Fruit fly (Drosophila melanogaster) whole organism, embryonic: ENCODE data around the gene Fcp3C.

ENCODE experiments used
- Adf1 ChIP-seq: fragments of 200-800 bp; sonication (Bioruptor generic); IDR thresholded peaks from 2 replicates; pipeline ENCODE4 v1.3.6; 2022; ENCODE audit warnings: missing biosample characterization, missing genetic modification characterization
- Asciz ChIP-seq: fragments of 200-800 bp; sonication (Bioruptor generic); optimal IDR thresholded peaks from 2 replicates; lab custom pipeline; 2017; ENCODE audit warnings: missing biosample characterization, mild to moderate bottlenecking, missing genetic modification characterization, missing genetic modification reagents
- CG1024 ChIP-seq: fragments of 200-800 bp; sonication (Bioruptor generic); IDR thresholded peaks from 2 replicates; pipeline ENCODE4 v1.3.6; 2022; ENCODE audit warnings: missing biosample characterization, missing genetic modification characterization
- CG10979 ChIP-seq: fragments of 200-800 bp; sonication (Bioruptor generic); optimal IDR thresholded peaks from 2 replicates; lab custom pipeline; 2018; ENCODE audit warnings: missing biosample characterization, mild to moderate bottlenecking, missing genetic modification characterization, moderate library complexity
- CG13424 ChIP-seq: fragments of 200-800 bp; sonication (Bioruptor generic); optimal IDR thresholded peaks from 2 replicates; lab custom pipeline; 2019; ENCODE audit warnings: missing biosample characterization, mild to moderate bottlenecking, missing genetic modification characterization, moderate library complexity
- CG14965 ChIP-seq: fragments of 200-800 bp; sonication (Bioruptor generic); optimal IDR thresholded peaks from 2 replicates; lab custom pipeline; 2016; ENCODE audit warnings: missing biosample characterization, missing genetic modification characterization, borderline replicate concordance
- CG1529 ChIP-seq: fragments of 200-800 bp; sonication (Bioruptor generic); optimal IDR thresholded peaks from 3 replicates; lab custom pipeline; 2018; ENCODE audit warnings: missing biosample characterization, missing genetic modification characterization
- CG1602 ChIP-seq: fragments of 200-800 bp; sonication (Bioruptor generic); optimal IDR thresholded peaks from 3 replicates; lab custom pipeline; 2016; ENCODE audit warnings: missing biosample characterization, missing genetic modification characterization
- CG1832 ChIP-seq: fragments of 200-800 bp; sonication (Bioruptor generic); optimal IDR thresholded peaks from 2 replicates; lab custom pipeline; 2017; ENCODE audit warnings: missing biosample characterization, mild to moderate bottlenecking, missing genetic modification characterization, inconsistent platforms
- CG30431 ChIP-seq: fragments of 200-800 bp; sonication (Bioruptor generic); optimal IDR thresholded peaks from 2 replicates; lab custom pipeline; 2017; ENCODE audit warnings: missing biosample characterization, missing genetic modification characterization
- CG31365 ChIP-seq: fragments of 200-800 bp; sonication (Bioruptor generic); optimal IDR thresholded peaks from 2 replicates; lab custom pipeline; 2018; ENCODE audit warnings: missing biosample characterization, mild to moderate bottlenecking, missing genetic modification characterization
- CG4360 ChIP-seq: fragments of 200-800 bp; sonication (Bioruptor generic); IDR thresholded peaks from 2 replicates; pipeline ENCODE4 v1.3.6; 2022; ENCODE audit warnings: missing biosample characterization, missing genetic modification characterization
- CG5245 ChIP-seq: fragments of 200-800 bp; sonication (Bioruptor generic); optimal IDR thresholded peaks from 3 replicates; lab custom pipeline; 2016; ENCODE audit warnings: missing biosample characterization, missing genetic modification characterization
- CG6765 ChIP-seq: fragments of 200-800 bp; sonication (Bioruptor generic); optimal IDR thresholded peaks from 3 replicates; lab custom pipeline; 2017; ENCODE audit warnings: missing biosample characterization, mild to moderate bottlenecking, missing genetic modification characterization
- CG7556 ChIP-seq: fragments of 200-800 bp; sonication (Bioruptor generic); optimal IDR thresholded peaks from 2 replicates; lab custom pipeline; 2017; ENCODE audit warnings: missing biosample characterization, mild to moderate bottlenecking, missing genetic modification characterization
- CG7745 ChIP-seq: fragments of 200-800 bp; sonication (Bioruptor generic); optimal IDR thresholded peaks from 2 replicates; lab custom pipeline; 2018; ENCODE audit warnings: missing biosample characterization, mild to moderate bottlenecking, missing genetic modification characterization, moderate library complexity
- CG8290 ChIP-seq, 3 experiments: fragments of 200-800 bp; sonication (Bioruptor generic); optimal IDR thresholded peaks; 2 replicates each; lab custom pipeline; 2016 to 2019; ENCODE audit warnings: missing biosample characterization in 3 of 3, missing genetic modification characterization in 3 of 3, mild to moderate bottlenecking in 2 of 3, moderate library complexity in 1 of 3
- CG8359 ChIP-seq: fragments of 200-800 bp; sonication (Bioruptor generic); optimal IDR thresholded peaks from 2 replicates; lab custom pipeline; 2017; ENCODE audit warnings: missing biosample characterization, mild to moderate bottlenecking, missing genetic modification characterization, borderline replicate concordance
- CG9215 ChIP-seq: fragments of 200-800 bp; sonication (Bioruptor generic); IDR thresholded peaks from 2 replicates; pipeline ENCODE4 v1.3.6; 2022; ENCODE audit warnings: missing biosample characterization, missing genetic modification characterization
- CG9609 ChIP-seq: fragments of 200-800 bp; sonication (Bioruptor generic); optimal IDR thresholded peaks from 3 replicates; lab custom pipeline; 2016; ENCODE audit warnings: missing biosample characterization, missing genetic modification characterization
- Dek ChIP-seq: fragments of 200-800 bp; sonication (Bioruptor generic); optimal IDR thresholded peaks from 3 replicates; lab custom pipeline; 2019; ENCODE audit warnings: missing biosample characterization, mild to moderate bottlenecking, missing genetic modification characterization, moderate library complexity
- E2f1 ChIP-seq: fragments of 200-800 bp; sonication (Bioruptor generic); IDR thresholded peaks from 2 replicates; pipeline ENCODE4 v1.3.6; 2022; ENCODE audit warnings: missing biosample characterization, missing genetic modification characterization
- NC2α ChIP-seq: fragments of 200-800 bp; sonication (Bioruptor generic); optimal IDR thresholded peaks from 2 replicates; lab custom pipeline; 2016; ENCODE audit warnings: missing biosample characterization, missing genetic modification characterization
- Oaz ChIP-seq: fragments of 200-800 bp; sonication (Bioruptor generic); IDR thresholded peaks from 2 replicates; pipeline ENCODE4 v1.3.6; 2022; ENCODE audit warnings: missing biosample characterization, missing genetic modification characterization
- Sin3A ChIP-seq: fragments of >200 bp; optimal IDR thresholded peaks from 2 replicates; lab custom pipeline; 2018
- Sry-β ChIP-seq: fragments of 200-800 bp; sonication (Bioruptor generic); optimal IDR thresholded peaks from 2 replicates; lab custom pipeline; 2018; ENCODE audit warnings: missing biosample characterization, mild to moderate bottlenecking, missing genetic modification characterization, moderate library complexity
- Trl ChIP-seq, 3 experiments: fragments of >200 bp in 2 of 3; fragments of 200-800 bp in 1 of 3; sonication (Bioruptor generic) in 1 of 3; optimal IDR thresholded peaks; 2 replicates in 1 of 3; 3 replicates in 2 of 3; lab custom pipeline; 2016 to 2017; ENCODE audit warnings: missing biosample characterization in 1 of 3, missing genetic modification characterization in 1 of 3
- Usf ChIP-seq: fragments of 200-800 bp; sonication (Bioruptor generic); optimal IDR thresholded peaks from 2 replicates; lab custom pipeline; 2017; ENCODE audit warnings: missing genotype, missing biosample characterization, missing genetic modification characterization
- ara ChIP-seq: fragments of 200-800 bp; sonication (Bioruptor generic); IDR thresholded peaks from 2 replicates; pipeline ENCODE4 v1.3.6; 2022; ENCODE audit warnings: missing biosample characterization, missing genetic modification characterization
- bsh ChIP-seq, 2 experiments: fragments of 200-800 bp; sonication (Bioruptor generic); optimal IDR thresholded peaks; 2 replicates each; lab custom pipeline; 2017 to 2018; ENCODE audit warnings: mild to moderate bottlenecking in 2 of 2, missing biosample characterization in 2 of 2, missing genetic modification characterization in 2 of 2, moderate library complexity in 1 of 2
- btn ChIP-seq: fragments of 200-800 bp; sonication (Bioruptor generic); optimal IDR thresholded peaks from 2 replicates; lab custom pipeline; 2016; ENCODE audit warnings: missing biosample characterization, missing genetic modification characterization
- croc ChIP-seq: fragments of 200-800 bp; sonication (Bioruptor generic); conservative IDR thresholded peaks from 3 replicates; pipeline ENCODE4 v1.3.6; 2022; ENCODE audit warnings: missing biosample characterization, missing genetic modification characterization
- fd102C ChIP-seq: fragments of 200-800 bp; sonication (Bioruptor generic); optimal IDR thresholded peaks from 2 replicates; lab custom pipeline; 2018; ENCODE audit warnings: missing biosample characterization, mild to moderate bottlenecking, missing genetic modification characterization, moderate library complexity
- ken ChIP-seq: fragments of 200-800 bp; sonication (Bioruptor generic); IDR thresholded peaks from 3 replicates; pipeline ENCODE4 v1.3.6; 2022; ENCODE audit warnings: missing biosample characterization, missing genetic modification characterization
- lab ChIP-seq: fragments of 200-800 bp; sonication (Bioruptor generic); optimal IDR thresholded peaks from 3 replicates; lab custom pipeline; 2017; ENCODE audit warnings: missing biosample characterization, missing genetic modification characterization, mild to moderate bottlenecking, moderate library complexity, missing genetic modification reagents
- mld ChIP-seq: fragments of 200-800 bp; sonication (Bioruptor generic); IDR thresholded peaks from 3 replicates; pipeline ENCODE4 v1.3.6; 2022; ENCODE audit warnings: missing biosample characterization, missing genetic modification characterization; ENCODE audit not compliant: partially characterized antibody
- nom ChIP-seq: fragments of 200-800 bp; sonication (Bioruptor generic); optimal IDR thresholded peaks from 2 replicates; lab custom pipeline; 2017; ENCODE audit warnings: missing biosample characterization, missing genetic modification characterization, mild to moderate bottlenecking, moderate library complexity, missing genetic modification reagents
- pros ChIP-seq: fragments of 200-800 bp; sonication (Bioruptor generic); optimal IDR thresholded peaks from 3 replicates; lab custom pipeline; 2019; ENCODE audit warnings: missing biosample characterization, mild to moderate bottlenecking, missing genetic modification characterization, moderate library complexity
- scrt ChIP-seq: fragments of 200-800 bp; sonication (Bioruptor generic); optimal IDR thresholded peaks from 2 replicates; lab custom pipeline; 2018; ENCODE audit warnings: missing biosample characterization, mild to moderate bottlenecking, missing genetic modification characterization, moderate library complexity
- sens ChIP-seq: fragments of 200-800 bp; sonication (Bioruptor generic); peaks from one replicate; lab custom pipeline; 2016; ENCODE audit warnings: missing biosample characterization, missing genetic modification characterization
- sqz ChIP-seq: fragments of 200-800 bp; sonication (Bioruptor generic); optimal IDR thresholded peaks from 3 replicates; lab custom pipeline; 2018; ENCODE audit warnings: missing biosample characterization, mild to moderate bottlenecking, missing genetic modification characterization
- twi ChIP-seq: fragments of 200-800 bp; optimal IDR thresholded peaks from 2 replicates; lab custom pipeline; 2019; ENCODE audit warnings: missing biosample characterization, mild to moderate bottlenecking, missing genetic modification characterization, moderate library complexity
- vfl ChIP-seq: fragments of 200-800 bp; sonication (Bioruptor generic); optimal IDR thresholded peaks from 2 replicates; lab custom pipeline; 2016; ENCODE audit warnings: missing biosample characterization, missing genetic modification characterization
- vvl ChIP-seq: fragments of 200-800 bp; sonication (Bioruptor generic); IDR thresholded peaks from 2 replicates; pipeline ENCODE4 v1.3.6; 2022; ENCODE audit warnings: missing biosample characterization, missing genetic modification characterization
- z ChIP-seq: fragments of 200-800 bp; sonication (Bioruptor generic); IDR thresholded peaks from 3 replicates; pipeline ENCODE4 v1.3.6; 2022; ENCODE audit warnings: missing biosample characterization, missing genetic modification characterization
- zen ChIP-seq: fragments of 200-800 bp; sonication (Bioruptor generic); optimal IDR thresholded peaks from 3 replicates; lab custom pipeline; 2018; ENCODE audit warnings: missing biosample characterization, mild to moderate bottlenecking, missing genetic modification characterization, moderate library complexity

Gene Fcp3C

DNA sequence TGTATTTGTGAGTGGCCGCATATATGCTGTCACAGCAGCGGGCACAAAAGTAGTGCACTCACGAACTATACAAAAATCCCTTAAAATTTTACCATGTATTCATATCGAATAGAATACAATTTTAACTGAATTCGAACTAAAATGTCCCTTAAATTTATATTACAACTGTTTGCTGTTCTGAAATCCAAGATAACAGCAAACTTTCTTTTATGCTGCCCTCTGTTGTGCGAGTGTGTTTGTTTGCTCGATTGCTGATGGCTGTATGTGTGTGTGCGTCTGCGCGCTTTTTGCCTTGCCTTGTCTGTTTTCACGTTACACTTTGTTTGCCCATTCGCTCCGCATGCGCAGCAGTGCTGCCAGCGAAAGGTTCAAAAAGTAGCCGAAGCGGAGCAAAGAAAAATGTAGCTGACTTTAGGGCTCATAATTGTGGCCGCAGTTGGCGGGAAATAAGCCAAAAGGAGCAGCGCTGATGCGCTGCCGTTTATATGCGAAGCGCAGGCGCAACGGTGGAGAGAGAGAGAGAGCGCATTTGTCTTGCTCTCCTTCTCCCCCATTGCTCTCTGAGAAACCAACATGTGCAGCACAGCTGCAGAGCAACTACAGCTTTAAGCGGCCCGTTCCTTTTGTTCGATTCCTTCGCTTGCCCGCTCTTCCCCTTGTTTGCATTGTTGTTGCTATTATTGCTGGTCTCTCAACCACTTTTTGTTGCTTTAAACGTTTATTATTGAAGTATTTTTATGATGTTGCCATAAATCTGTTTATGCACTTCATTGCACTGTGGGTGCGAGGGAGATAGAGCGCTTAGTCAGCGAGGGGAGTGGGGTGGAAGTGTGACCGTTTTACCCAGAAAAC lies 11.6 kb downstream of the Fcp3C start (continued):
- TF ChIP-seq E2f1 (GFP tag; lab: Robert Waterston, UW): peak; percentile 92
- TF ChIP-seq NC2α: peak; percentile 89
- peak; percentile 78 for TF ChIP-seq CG9215 (GFP tag; lab: Robert Waterston, UW)
- peak; percentile 91 for TF ChIP-seq CG1529
- TF ChIP-seq Sry-β (GFP tag; lab: Kevin White, UChicago): peak; percentile 100
- no peak for TF ChIP-seq Sin3A (lab: Kevin White, UChicago)
- peak; percentile 93 for TF ChIP-seq CG1602 (GFP tag; lab: Kevin White, UChicago)
- peak; percentile 88 for TF ChIP-seq Usf (GFP tag; lab: Kevin White, UChicago)
- TF ChIP-seq CG1832 (GFP tag; lab: Kevin White, UChicago): peak; percentile 78
- peak; percentile 95 for TF ChIP-seq vvl (GFP tag; lab: Robert Waterston, UW)
- TF ChIP-seq ken (GFP tag; lab: Robert Waterston, UW): peak; percentile 93
- TF ChIP-seq CG30431: peak; percentile 88
- TF ChIP-seq CG14965 (GFP tag; lab: Kevin White, UChicago): peak; percentile 67
- no peak for TF ChIP-seq mld (GFP tag; lab: Robert Waterston, UW)
- TF ChIP-seq fd102C (GFP tag; lab: Kevin White, UChicago): peak; percentile 68
- peak; percentile 89 for TF ChIP-seq CG5245 (GFP tag; lab: Kevin White, UChicago)
- peak; percentile 76 for TF ChIP-seq Oaz (GFP tag; lab: Robert Waterston, UW)
- peak; percentile 90 for TF ChIP-seq zen (tag; lab: Kevin White, UChicago)
- TF ChIP-seq CG10979 (tag; lab: Kevin White, UChicago): peak; percentile 97
- TF ChIP-seq Asciz: peak; percentile 91
- TF ChIP-seq z (GFP tag; lab: Robert Waterston, UW): peak; percentile 69
- TF ChIP-seq scrt: peak; percentile 83
- peak; percentile 96 for TF ChIP-seq CG7556 (GFP tag; lab: Kevin White, UChicago)
- peak; percentile 82 for TF ChIP-seq CG31365 (tag; lab: Kevin White, UChicago)

DNA sequence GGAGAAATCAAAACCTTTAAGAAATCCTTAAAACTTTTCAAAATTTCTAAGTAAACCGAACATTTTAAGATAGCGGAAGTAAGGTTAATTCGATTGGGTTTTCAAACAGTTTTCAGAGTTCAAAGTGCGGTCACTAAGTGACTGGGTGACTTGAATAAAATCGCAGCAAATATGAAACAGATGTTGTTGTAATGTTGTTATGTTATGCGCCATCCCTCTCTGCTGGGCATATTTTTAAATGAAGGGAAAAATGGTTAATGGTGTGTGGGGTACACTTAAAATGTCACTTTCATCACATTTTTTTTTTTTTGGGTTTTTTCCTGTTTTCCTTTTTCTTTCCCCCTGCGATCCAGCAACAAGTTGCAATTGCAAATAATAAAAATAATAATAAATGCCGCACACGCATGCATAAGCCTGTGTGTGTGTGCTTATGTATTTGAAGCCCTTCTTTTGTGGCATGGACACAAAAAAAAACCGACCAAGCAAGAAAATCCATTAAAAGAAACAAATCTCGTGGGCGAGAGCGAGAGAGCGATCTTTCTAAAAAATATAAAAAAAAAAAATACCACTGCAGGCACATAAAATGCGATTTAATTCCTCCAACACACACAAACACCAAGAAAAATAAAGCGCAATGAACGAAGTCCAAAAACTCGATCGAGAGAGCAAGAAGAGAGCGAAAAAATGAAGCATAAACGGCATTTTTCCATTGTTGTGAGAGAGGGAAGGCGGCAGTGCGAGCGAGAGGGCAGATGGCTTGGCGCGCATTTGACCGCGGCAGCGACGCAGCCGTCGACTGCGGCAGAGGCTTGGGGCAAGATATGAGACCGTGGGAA lies 12.5 kb downstream of the Fcp3C start:
- TF ChIP-seq pros (GFP tag; lab: Kevin White, UChicago) (peak; percentile 47), ara (GFP tag; lab: Robert Waterston, UW) (0 out of 2 replicates have a peak, but pooled peaks have one; percentile 7), btn (GFP tag; lab: Kevin White, UChicago) (no peak), CG8359 (GFP tag; lab: Kevin White, UChicago) (no peak), CG4360 (GFP tag; lab: Robert Waterston, UW) (peak; percentile 62), twi (tag; lab: Kevin White, UChicago) (peak; percentile 83), CG1832 (GFP tag; lab: Kevin White, UChicago) (peak; percentile 82), nom (GFP tag; lab: Kevin White, UChicago) (peak; percentile 86), CG1024 (GFP tag; lab: Robert Waterston, UW) (no peak), Dek (tag; lab: Kevin White, UChicago) (no peak), CG6765 (GFP tag; lab: Kevin White, UChicago) (no peak), CG9609 (GFP tag; lab: Kevin White, UChicago) (no peak), CG13424 (tag; lab: Kevin White, UChicago) (no peak), sens (peak; percentile 36), CG8290 (GFP tag; optimal IDR thresholded peaks at IDR 0.05; lab: Kevin White, UChicago) (no peak), CG8290 (tag; optimal IDR thresholded peaks at IDR 0.05; lab: Kevin White, UChicago) (no peak), sqz (peak; percentile 97), CG7745 (tag; lab: Kevin White, UChicago) (no peak), Trl (optimal IDR thresholded peaks at IDR 0.05; lab: Kevin White, UChicago) (peak; percentile 49 to 74), Trl (GFP tag; optimal IDR thresholded peaks at IDR 0.05; lab: Kevin White, UChicago) (no peak), bsh (GFP tag; optimal IDR thresholded peaks at IDR 0.05; lab: Kevin White, UChicago) (peak in 1 of 2 experiments; percentile 30), Adf1 (GFP tag; lab: Robert Waterston, UW) (peak; percentile 91), croc (GFP tag; lab: Robert Waterston, UW) (no peak), vfl (GFP tag; lab: Kevin White, UChicago) (no peak), lab (GFP tag; lab: Kevin White, UChicago) (no peak)
